Worm (Caenorhabditis elegans): ENCODE results near the gene subs-4.

ce11 chrIII:11358273-11358672 is 23.7 kb upstream of the subs-4 start:
- TF ChIP-seq klf-2 (GFP tag; conservative IDR thresholded peaks at IDR 0.05), result no peak
- no peak for TF ChIP-seq flt-1 (GFP tag; IDR thresholded peaks at IDR 0.05)
- no peak for TF ChIP-seq ztf-23 (GFP tag; IDR thresholded peaks at IDR 0.05)
- no peak for TF ChIP-seq med-1 (GFP tag; optimal IDR thresholded peaks at IDR 0.05; ENCODE audit: insufficient read depth)
- no peak for TF ChIP-seq tab-1 (GFP tag; IDR thresholded peaks at IDR 0.05)
- TF ChIP-seq ref-1 (GFP tag; conservative IDR thresholded peaks at IDR 0.05), result no peak
- TF ChIP-seq cog-1 (tag; optimal IDR thresholded peaks at IDR 0.05), result no peak
- no peak for TF ChIP-seq ztf-29 (GFP tag; IDR thresholded peaks at IDR 0.05)
- no peak for TF ChIP-seq T22C8.4 (GFP tag; IDR thresholded peaks at IDR 0.05)

Data from whole organism, midembryonic.